Fruit fly (Drosophila melanogaster): ENCODE results near the gene CG43349.

Gene CG43349

dm6 chr2L:1164294-1164693, 35.7 kb upstream of the CG43349 start, which contains the start of gene IntS14 (continued):
- TF ChIP-seq MESR4 (GFP tag; optimal IDR thresholded peaks at IDR 0.05) (peak; percentile 30), Xbp1 (GFP tag; optimal IDR thresholded peaks at IDR 0.05) (no peak), B-H1 (GFP tag; IDR thresholded peaks at IDR 0.05) (no peak), CG17385 (GFP tag; optimal IDR thresholded peaks at IDR 0.05) (peak; percentile 97), CG30403 (GFP tag; optimal IDR thresholded peaks at IDR 0.05) (no peak), CG4707 (GFP tag; optimal IDR thresholded peaks at IDR 0.05) (no peak), unc-4 (GFP tag; IDR thresholded peaks at IDR 0.05; ENCODE audit: partially characterized antibody) (peak; percentile 37; the same call in 1 of the 2 replicates), Atf6 (GFP tag; IDR thresholded peaks at IDR 0.05) (no peak), ci (GFP tag; IDR thresholded peaks at IDR 0.05) (no peak), CG7928 (GFP tag; optimal IDR thresholded peaks at IDR 0.05) (no peak), D19B (GFP tag; optimal IDR thresholded peaks at IDR 0.05) (no peak), hkb (optimal IDR thresholded peaks at IDR 0.05) (no peak), hkb (GFP tag; IDR thresholded peaks at IDR 0.05) (no peak), CG11560 (tag; IDR thresholded peaks at IDR 0.05) (no peak), CG10462 (GFP tag; optimal IDR thresholded peaks at IDR 0.05) (peak; percentile 3), CG14014 (GFP tag; IDR thresholded peaks at IDR 0.05) (no peak), Mad (GFP tag; optimal IDR thresholded peaks at IDR 0.05) (no peak), nerfin-2 (GFP tag; IDR thresholded peaks at IDR 0.05; ENCODE audit: partially characterized antibody) (no peak), CG17802 (tag; optimal IDR thresholded peaks at IDR 0.05) (no peak), CG8924 (tag; optimal IDR thresholded peaks at IDR 0.05) (no peak), CG7839 (tag; optimal IDR thresholded peaks at IDR 0.05) (no peak), zf30C (GFP tag; optimal IDR thresholded peaks at IDR 0.05) (no peak), insv (GFP tag; optimal IDR thresholded peaks at IDR 0.05) (no peak), Eip74EF (GFP tag; optimal IDR thresholded peaks at IDR 0.05) (no peak), bowl (GFP tag; IDR thresholded peaks at IDR 0.05) (no peak), CG12391 (tag; optimal IDR thresholded peaks at IDR 0.05) (no peak), kah (GFP tag; optimal IDR thresholded peaks at IDR 0.05) (no peak), CG18262 (tag; optimal IDR thresholded peaks at IDR 0.05) (no peak), mam (GFP tag; optimal IDR thresholded peaks at IDR 0.05) (no peak), gsb (GFP tag; IDR thresholded peaks at IDR 0.05) (no peak), CG10267 (tag; optimal IDR thresholded peaks at IDR 0.05) (peak; percentile 37), Lpt (GFP tag; optimal IDR thresholded peaks at IDR 0.05) (no peak), HLH4C (GFP tag; IDR thresholded peaks at IDR 0.05; ENCODE audit: partially characterized antibody) (no peak), Taf1 (GFP tag; IDR thresholded peaks at IDR 0.05) (no peak), tup (GFP tag; optimal IDR thresholded peaks at IDR 0.05) (no peak), CG31365 (tag; optimal IDR thresholded peaks at IDR 0.05) (no peak), fu2 (GFP tag; optimal IDR thresholded peaks at IDR 0.05) (no peak), MBD-R2 (GFP tag; IDR thresholded peaks at IDR 0.05) (peak; percentile 89), Six4 (GFP tag; optimal IDR thresholded peaks at IDR 0.05) (no peak), CG4820 (GFP tag; optimal IDR thresholded peaks at IDR 0.05) (no peak), otp (GFP tag; IDR thresholded peaks at IDR 0.05) (no peak), fd96Cb (tag; optimal IDR thresholded peaks at IDR 0.05) (no peak), CG11504 (tag; optimal IDR thresholded peaks at IDR 0.05) (no peak), Gug (GFP tag; IDR thresholded peaks at IDR 0.05) (no peak), CG2712 (tag; optimal IDR thresholded peaks at IDR 0.05) (no peak), Sox102F (GFP tag; optimal IDR thresholded peaks at IDR 0.05) (no peak), Sin3A (optimal IDR thresholded peaks at IDR 0.05) (peak; percentile 38), tgo (GFP tag; IDR thresholded peaks at IDR 0.05) (no peak), ap (GFP tag; IDR thresholded peaks at IDR 0.05) (no peak), cato (GFP tag; optimal IDR thresholded peaks at IDR 0.05; ENCODE audit: borderline replicate concordance) (no peak), slou (GFP tag; optimal IDR thresholded peaks at IDR 0.05) (no peak), chinmo (GFP tag; IDR thresholded peaks at IDR 0.05; ENCODE audit: partially characterized antibody) (peak; percentile 67; the same call in 1 of the 4 replicates)

All from whole organism, embryonic.